Worm (Caenorhabditis elegans): Measurements from ENCODE around the gene Y77E11A.7.
A peak's percentile ranks its signal among the peaks of the same experiment; 100 is the strongest.

Gene Y77E11A.7

DNA sequence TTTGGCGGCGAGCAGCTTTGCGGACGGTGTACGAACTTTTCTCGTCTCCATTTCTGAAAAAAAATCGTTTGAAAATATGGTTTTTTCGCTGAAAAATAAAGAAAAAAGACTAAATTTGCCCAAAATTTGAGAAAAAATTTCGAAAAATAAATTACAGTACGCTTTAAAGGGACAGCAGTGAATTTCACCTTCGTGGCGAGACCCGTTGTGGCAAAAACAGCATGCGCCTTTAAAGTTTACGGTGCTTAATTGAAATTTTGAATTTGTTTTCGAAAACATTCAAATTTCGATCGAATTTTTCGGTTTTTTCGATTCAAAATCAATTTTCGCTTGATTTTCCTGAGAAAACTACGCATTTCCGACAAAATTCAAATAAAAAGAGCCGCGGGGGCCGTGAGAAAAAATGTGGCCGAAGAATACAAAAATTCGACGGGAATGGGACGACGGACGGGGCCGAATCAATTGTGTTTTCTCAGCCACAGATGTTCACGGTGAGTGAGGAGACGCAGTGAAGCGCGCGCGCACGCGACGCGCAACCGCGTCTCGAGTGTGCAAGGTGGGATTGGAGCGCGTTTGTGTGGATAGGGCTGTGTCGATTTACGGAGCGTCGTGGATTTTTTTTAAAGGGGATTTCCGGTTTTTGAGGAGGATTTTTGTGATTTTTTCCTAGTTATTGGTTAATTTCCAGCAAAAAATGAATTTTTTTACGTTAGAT is at the start of gene Y77E11A.7:
Y77E11A.7 (minus strand) TSS at position 55 of the 715 bp plus-strand sequence.
- TF ChIP-seq ets-7 (tag; optimal IDR thresholded peaks at IDR 0.05) (no peak), F13C5.2 (tag; optimal IDR thresholded peaks at IDR 0.05) (peak; percentile 79), sea-1 (GFP tag; conservative IDR thresholded peaks at IDR 0.05) (peak; percentile 62), flt-1 (GFP tag; IDR thresholded peaks at IDR 0.05) (peak; percentile 56; the same call in 1 of the 2 replicates), hmg-4 (GFP tag; optimal IDR thresholded peaks at IDR 0.05) (peak; percentile 56), B0310.2 (tag; optimal IDR thresholded peaks at IDR 0.05) (no peak), aly-1 (tag; optimal IDR thresholded peaks at IDR 0.05) (peak; percentile 9), scrt-1 (GFP tag; IDR thresholded peaks at IDR 0.05) (0 out of 2 replicates have a peak, but pooled peaks have one; percentile 9)

DNA sequence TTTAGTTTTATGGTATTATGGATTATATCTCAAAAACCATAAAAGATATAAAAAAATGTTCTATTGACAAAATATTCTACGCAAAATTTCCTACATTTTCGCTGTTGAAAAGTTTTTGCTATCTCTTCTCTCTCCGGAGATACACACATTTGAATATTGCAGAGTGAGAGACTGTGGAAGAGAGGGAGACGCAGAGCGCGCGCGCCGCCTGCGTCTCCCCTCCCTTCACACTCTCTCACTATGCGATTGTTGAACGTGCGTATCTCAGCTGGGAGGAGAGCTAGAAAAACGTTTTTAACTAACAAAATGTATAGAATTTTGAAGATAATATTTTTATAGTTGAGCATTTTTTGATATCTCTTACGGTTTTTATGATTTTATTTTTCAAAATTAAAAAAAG is 49.4 kb upstream of the Y77E11A.7 start:
- TF ChIP-seq hmg-4 (GFP tag; optimal IDR thresholded peaks at IDR 0.05), result no peak
- no peak for TF ChIP-seq ceh-13 (GFP tag; optimal IDR thresholded peaks at IDR 0.05)

DNA sequence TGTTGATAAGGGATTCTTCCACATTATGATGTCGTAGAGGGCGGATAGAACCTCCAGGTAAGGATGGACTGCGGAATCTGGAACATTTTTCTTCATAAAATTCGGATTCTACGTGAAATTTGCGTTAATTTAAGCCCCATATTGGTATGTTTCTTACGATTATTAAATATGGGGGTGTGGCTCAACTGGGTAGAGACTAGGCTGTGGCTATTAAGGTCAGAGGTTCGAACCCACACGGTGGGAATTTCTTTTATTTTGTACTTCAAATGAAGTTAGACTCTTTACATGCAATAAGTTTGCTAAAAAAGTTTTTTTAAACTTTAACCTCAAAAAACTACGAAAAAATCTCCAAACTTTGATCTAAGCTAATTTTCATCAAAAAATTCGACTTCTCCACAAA is 45.8 kb upstream of the Y77E11A.7 start:
- no peak for TF ChIP-seq scrt-1 (GFP tag; IDR thresholded peaks at IDR 0.05)
- TF ChIP-seq ceh-13 (GFP tag; optimal IDR thresholded peaks at IDR 0.05), result no peak
- TF ChIP-seq ama-1 (optimal IDR thresholded peaks at IDR 0.05), result no peak
- TF ChIP-seq aly-1 (tag; optimal IDR thresholded peaks at IDR 0.05), result no peak
- TF ChIP-seq pes-1 (GFP tag; IDR thresholded peaks at IDR 0.05), result no peak
- no peak for TF ChIP-seq ceh-36 (tag; optimal IDR thresholded peaks at IDR 0.05)
- TF ChIP-seq tbx-11 (GFP tag; IDR thresholded peaks at IDR 0.05), result no peak
- TF ChIP-seq flt-1 (GFP tag; IDR thresholded peaks at IDR 0.05), result no peak
- TF ChIP-seq B0310.2 (tag; optimal IDR thresholded peaks at IDR 0.05), result no peak

DNA sequence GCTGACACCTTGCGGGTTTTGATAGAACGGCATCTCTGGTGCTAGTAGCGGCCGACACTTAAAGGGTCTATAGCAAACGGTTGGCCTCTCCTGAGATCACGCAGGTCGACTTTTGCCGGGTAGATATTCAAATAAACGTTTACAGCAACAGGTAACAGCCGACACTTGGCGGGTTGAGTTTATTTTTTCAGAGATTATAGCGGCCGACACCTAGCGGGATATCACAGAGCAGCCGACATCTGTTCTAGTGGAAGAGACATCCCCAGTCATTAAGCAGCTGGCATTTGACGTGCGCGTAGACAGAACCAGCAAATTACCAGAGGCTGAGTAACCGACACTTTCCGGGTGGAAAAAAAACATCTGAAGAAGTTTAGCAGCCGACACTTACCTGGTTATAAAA is 41.8 kb upstream of the Y77E11A.7 start:
- TF ChIP-seq tbx-37 (GFP tag; conservative IDR thresholded peaks at IDR 0.05), result no peak

DNA sequence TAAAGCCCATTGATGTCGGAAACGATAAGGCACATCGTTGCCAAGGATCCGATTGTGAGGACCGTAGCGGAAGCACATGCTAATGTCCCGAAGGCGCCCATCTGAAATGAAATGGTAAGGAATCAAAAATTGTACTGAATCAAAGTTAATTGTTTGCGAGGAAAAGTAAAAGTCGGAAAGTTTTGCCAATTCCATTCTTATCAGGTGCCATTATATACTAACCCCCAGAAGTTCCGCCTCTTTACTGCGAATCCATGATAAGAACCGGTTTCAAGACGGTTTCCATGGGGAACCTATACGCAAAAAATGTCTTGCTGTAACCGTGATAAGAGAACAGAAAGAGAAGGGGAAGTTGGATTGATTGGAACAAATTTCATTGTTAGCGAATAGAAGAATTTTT is 41.0 kb upstream of the Y77E11A.7 start, which contains the start of gene col-106:
col-106 (minus strand) TSS at position 101 of the 400 bp plus-strand sequence.
- TF ChIP-seq aly-1 (tag; optimal IDR thresholded peaks at IDR 0.05), result no peak
- no peak for TF ChIP-seq ets-7 (tag; optimal IDR thresholded peaks at IDR 0.05)
- TF ChIP-seq ceh-13 (GFP tag; optimal IDR thresholded peaks at IDR 0.05), result no peak
- no peak for TF ChIP-seq tbx-37 (GFP tag; conservative IDR thresholded peaks at IDR 0.05)
- no peak for TF ChIP-seq ceh-36 (tag; optimal IDR thresholded peaks at IDR 0.05)
- no peak for TF ChIP-seq scrt-1 (GFP tag; IDR thresholded peaks at IDR 0.05)
- TF ChIP-seq pes-1 (GFP tag; IDR thresholded peaks at IDR 0.05), result no peak
- no peak for TF ChIP-seq F13C5.2 (tag; optimal IDR thresholded peaks at IDR 0.05)
- no peak for TF ChIP-seq tra-4 (tag; optimal IDR thresholded peaks at IDR 0.05)
- TF ChIP-seq hmg-4 (GFP tag; optimal IDR thresholded peaks at IDR 0.05), result no peak
- TF ChIP-seq sea-1 (GFP tag; conservative IDR thresholded peaks at IDR 0.05), result no peak
- no peak for TF ChIP-seq B0310.2 (tag; optimal IDR thresholded peaks at IDR 0.05)
- no peak for TF ChIP-seq tbx-11 (GFP tag; IDR thresholded peaks at IDR 0.05)
- TF ChIP-seq hnd-1 (tag; optimal IDR thresholded peaks at IDR 0.05), result no peak

DNA sequence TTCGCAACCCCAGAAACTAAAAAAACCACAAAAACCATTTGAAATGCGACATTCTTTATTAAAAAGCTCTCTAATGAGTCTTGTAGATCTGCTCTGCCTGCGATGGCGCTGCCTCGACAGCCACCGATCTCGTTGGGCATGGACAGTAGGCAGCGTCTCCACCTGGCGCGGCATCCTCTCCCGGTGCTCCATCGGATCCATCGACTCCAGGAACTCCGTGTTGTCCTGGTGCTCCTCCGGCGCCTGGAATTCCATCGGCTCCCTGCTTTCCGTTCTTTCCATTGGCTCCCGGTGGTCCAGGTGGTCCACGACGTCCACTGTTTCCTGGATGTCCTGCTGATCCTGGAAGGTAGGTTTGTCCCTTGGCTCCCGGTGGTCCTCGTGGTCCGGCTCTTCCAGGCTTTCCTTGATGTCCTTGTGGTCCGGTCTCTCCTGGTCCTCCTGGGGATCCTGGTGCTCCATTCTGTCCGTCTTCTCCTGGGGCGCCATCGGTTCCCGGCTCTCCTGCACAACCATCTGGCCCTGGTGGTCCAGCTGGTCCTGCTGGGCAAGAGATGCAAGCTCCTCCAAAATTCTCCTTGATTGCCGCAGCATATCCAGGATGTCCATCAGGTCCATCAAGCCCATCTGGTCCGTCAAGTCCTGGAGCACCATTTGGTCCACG is 40.3 kb upstream of the Y77E11A.7 start:
- no peak for TF ChIP-seq flt-1 (GFP tag; IDR thresholded peaks at IDR 0.05)
- 0 out of 2 replicates have a peak, but pooled peaks have one; percentile 5 for TF ChIP-seq sea-1 (GFP tag; conservative IDR thresholded peaks at IDR 0.05)

DNA sequence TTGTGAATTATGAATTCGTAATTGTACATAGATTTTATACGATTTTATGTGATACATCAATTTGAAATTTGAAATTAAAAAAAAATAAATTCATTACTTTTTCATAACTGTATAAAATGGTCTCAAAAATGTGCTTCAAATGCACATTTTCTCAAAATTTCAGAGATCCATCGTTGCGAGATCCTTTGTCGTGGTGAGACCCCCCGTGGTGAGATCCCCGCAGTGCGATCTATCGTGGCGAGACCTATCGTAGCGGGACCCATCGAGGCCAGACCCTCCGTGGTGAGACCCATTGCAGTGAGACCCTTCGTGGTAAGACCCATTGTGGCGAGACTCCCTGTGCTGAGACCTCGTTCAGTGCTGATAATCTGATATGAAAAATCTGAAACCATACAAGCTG is 39.8 kb upstream of the Y77E11A.7 start:
- TF ChIP-seq flt-1 (GFP tag; IDR thresholded peaks at IDR 0.05) (no peak), hnd-1 (tag; optimal IDR thresholded peaks at IDR 0.05) (no peak), ceh-36 (tag; optimal IDR thresholded peaks at IDR 0.05) (no peak), B0310.2 (tag; optimal IDR thresholded peaks at IDR 0.05) (no peak), ama-1 (optimal IDR thresholded peaks at IDR 0.05) (no peak), pes-1 (GFP tag; IDR thresholded peaks at IDR 0.05) (no peak), F13C5.2 (tag; optimal IDR thresholded peaks at IDR 0.05) (no peak), hmg-4 (GFP tag; optimal IDR thresholded peaks at IDR 0.05) (no peak), ets-7 (tag; optimal IDR thresholded peaks at IDR 0.05) (no peak), ceh-13 (GFP tag; optimal IDR thresholded peaks at IDR 0.05) (no peak), hmbx-1 (tag; optimal IDR thresholded peaks at IDR 0.05) (no peak), tbx-37 (GFP tag; conservative IDR thresholded peaks at IDR 0.05) (no peak)

DNA sequence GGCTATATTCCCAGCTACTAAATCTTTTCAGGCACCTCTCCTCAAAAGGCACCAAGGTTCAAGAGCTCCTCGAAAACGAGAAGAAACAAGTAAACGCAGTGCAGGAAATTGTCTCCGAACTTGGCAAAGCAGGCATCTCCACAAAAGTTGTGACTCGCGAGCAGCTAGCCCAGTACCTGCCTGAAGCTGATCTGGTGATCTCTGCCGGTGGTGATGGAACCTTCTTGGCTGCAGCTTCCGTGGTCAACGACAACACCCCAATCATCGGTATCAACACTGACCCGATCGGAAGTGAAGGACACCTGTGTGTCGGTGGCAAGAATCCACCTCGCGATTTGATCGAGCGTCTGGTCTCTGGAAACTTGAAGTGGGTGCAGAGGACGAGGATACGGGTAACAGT is 38.5 kb upstream of the Y77E11A.7 start:
- TF ChIP-seq ceh-13 (GFP tag; optimal IDR thresholded peaks at IDR 0.05) (no peak), tbx-37 (GFP tag; conservative IDR thresholded peaks at IDR 0.05) (no peak), scrt-1 (GFP tag; IDR thresholded peaks at IDR 0.05) (no peak), ceh-36 (tag; optimal IDR thresholded peaks at IDR 0.05) (no peak), flt-1 (GFP tag; IDR thresholded peaks at IDR 0.05) (no peak), hnd-1 (tag; optimal IDR thresholded peaks at IDR 0.05) (no peak), hmbx-1 (tag; optimal IDR thresholded peaks at IDR 0.05) (no peak), pes-1 (GFP tag; IDR thresholded peaks at IDR 0.05) (no peak), ama-1 (optimal IDR thresholded peaks at IDR 0.05) (no peak)

All from whole organism, early embryonic.